Worm (Caenorhabditis elegans) whole organism, L4 larva: ENCODE data around the gene pat-12.

Experiments
- F10B5.3 ChIP-seq: sonication (generic microtip); optimal IDR thresholded peaks from 2 replicates; lab custom pipeline; 2016; ENCODE audit warnings: mild to moderate bottlenecking, missing genetic modification characterization, missing compliant biosample characterization
- F26F4.8 ChIP-seq: fragments of 200-800 bp; sonication (Bioruptor generic); conservative IDR thresholded peaks from 2 replicates; pipeline ENCODE4 v1.3.6; 2022; ENCODE audit warnings: missing genetic modification characterization, missing compliant biosample characterization
- T20F7.1 ChIP-seq: fragments of 200-800 bp; sonication (Bioruptor generic); optimal IDR thresholded peaks from 2 replicates; lab custom pipeline; 2018; ENCODE audit warnings: mild to moderate bottlenecking, missing genetic modification characterization, missing compliant biosample characterization
- Y5F2A.4 ChIP-seq: fragments of 200-800 bp; sonication (Bioruptor generic); optimal IDR thresholded peaks from 2 replicates; lab custom pipeline; 2018; ENCODE audit warnings: mild to moderate bottlenecking, missing genetic modification characterization, missing compliant biosample characterization
- Y75B8A.6 ChIP-seq: fragments of 200-800 bp; sonication (Bioruptor generic); IDR thresholded peaks from 2 replicates; pipeline ENCODE4 v1.3.6; 2022; ENCODE audit warnings: missing genetic modification reagents, missing genetic modification characterization, missing compliant biosample characterization
- ZK546.5 ChIP-seq, 2 experiments: sonication (generic microtip); optimal IDR thresholded peaks; 2 replicates each; lab custom pipeline; 2017; ENCODE audit warnings: missing biosample characterization in 2 of 2, missing genetic modification characterization in 2 of 2
- aly-2 ChIP-seq: sonication (generic microtip); optimal IDR thresholded peaks from 2 replicates; lab custom pipeline; 2018; ENCODE audit warnings: missing biosample characterization, missing genetic modification characterization
- ceh-20 ChIP-seq: fragments of 200-800 bp; sonication (Bioruptor generic); IDR thresholded peaks from 2 replicates; pipeline ENCODE4 v1.3.6; 2022; ENCODE audit warnings: missing genetic modification reagents, missing genetic modification characterization, missing compliant biosample characterization
- ceh-32 ChIP-seq: sonication (generic microtip); optimal IDR thresholded peaks from 2 replicates; lab custom pipeline; 2016; ENCODE audit warnings: mild to moderate bottlenecking, missing genetic modification characterization, missing compliant biosample characterization; ENCODE audit not compliant: poor library complexity
- ceh-62 ChIP-seq: sonication (generic microtip); optimal IDR thresholded peaks from 2 replicates; lab custom pipeline; 2017; ENCODE audit warnings: missing biosample characterization, missing genetic modification characterization
- ces-1 ChIP-seq: fragments of 150-350 bp; sonication (generic microtip); optimal IDR thresholded peaks from 4 replicates; lab custom pipeline; 2014; ENCODE audit warnings: missing biosample characterization, missing genetic modification reagents, missing genetic modification characterization
- ctbp-1 ChIP-seq: fragments of 200-800 bp; sonication (Bioruptor generic); IDR thresholded peaks from 2 replicates; pipeline ENCODE4 v1.3.6; 2022; ENCODE audit warnings: missing genetic modification reagents, missing genetic modification characterization, missing compliant biosample characterization
- daf-19 ChIP-seq: fragments of 200-800 bp; sonication (Bioruptor generic); conservative IDR thresholded peaks from 2 replicates; pipeline ENCODE4 v1.3.6; 2022; ENCODE audit warnings: missing genetic modification characterization, missing compliant biosample characterization
- daf-8 ChIP-seq: fragments of 200-800 bp; sonication (Bioruptor generic); IDR thresholded peaks from 2 replicates; pipeline ENCODE4 v1.3.6; 2022; ENCODE audit warnings: missing genetic modification characterization, missing compliant biosample characterization
- dmd-6 ChIP-seq: fragments of 200-800 bp; sonication (Bioruptor generic); IDR thresholded peaks from 2 replicates; pipeline ENCODE4 v1.3.6; 2022; ENCODE audit warnings: missing genetic modification reagents, missing genetic modification characterization, missing compliant biosample characterization
- dpl-1 ChIP-seq: fragments of 150-350 bp; optimal IDR thresholded peaks from 2 replicates; lab custom pipeline; 2014; ENCODE audit warnings: missing biosample characterization, missing genetic modification reagents, missing genetic modification characterization
- duxl-1 ChIP-seq: sonication (generic microtip); optimal IDR thresholded peaks from 2 replicates; lab custom pipeline; 2016; ENCODE audit warnings: mild to moderate bottlenecking, missing genetic modification characterization, moderate library complexity, missing compliant biosample characterization; ENCODE audit not compliant: poor library complexity
- dve-1 ChIP-seq: sonication (generic microtip); optimal IDR thresholded peaks from 2 replicates; lab custom pipeline; 2017; ENCODE audit warnings: antibody characterized with exemption, mild to moderate bottlenecking, missing genetic modification characterization, missing compliant biosample characterization; ENCODE audit not compliant: insufficient read depth
- egl-27 ChIP-seq: sonication (generic microtip); optimal IDR thresholded peaks from 3 replicates; lab custom pipeline; 2017; ENCODE audit warnings: missing biosample characterization, missing genetic modification reagents, missing genetic modification characterization
- hif-1 ChIP-seq, 2 experiments: sonication (generic microtip); optimal IDR thresholded peaks; 2 replicates each; lab custom pipeline; 2016 to 2017; ENCODE audit warnings: missing compliant biosample characterization in 2 of 2, missing genetic modification characterization in 2 of 2, missing genetic modification reagents in 2 of 2, missing genotype in 2 of 2, mild to moderate bottlenecking in 1 of 2
- hlh-11 ChIP-seq: fragments of 200-800 bp; sonication (Bioruptor generic); optimal IDR thresholded peaks from 2 replicates; lab custom pipeline; 2018; ENCODE audit warnings: mild to moderate bottlenecking, missing genetic modification characterization, missing compliant biosample characterization
- hmg-1.1 ChIP-seq: fragments of 200-800 bp; sonication (Bioruptor generic); IDR thresholded peaks from 2 replicates; pipeline ENCODE4 v1.3.6; 2022; ENCODE audit warnings: missing genetic modification reagents, missing genetic modification characterization, missing compliant biosample characterization
- jun-1 ChIP-seq: fragments of 150-350 bp; optimal IDR thresholded peaks from 2 replicates; lab custom pipeline; 2014; ENCODE audit warnings: missing biosample characterization, missing genetic modification reagents, missing genetic modification characterization
- lim-7 ChIP-seq: fragments of 200-800 bp; sonication (Bioruptor generic); IDR thresholded peaks from 2 replicates; pipeline ENCODE4 v1.3.6; 2022; ENCODE audit warnings: missing genetic modification characterization, missing compliant biosample characterization
- lin-29 ChIP-seq: fragments of 200-800 bp; sonication (Bioruptor generic); IDR thresholded peaks from 2 replicates; pipeline ENCODE4 v1.3.6; 2022; ENCODE audit warnings: missing genetic modification reagents, missing genetic modification characterization, missing compliant biosample characterization
- lin-38 ChIP-seq: fragments of 200-800 bp; sonication (Bioruptor generic); IDR thresholded peaks from 2 replicates; pipeline ENCODE4 v1.3.6; 2022; ENCODE audit warnings: missing genetic modification reagents, missing genetic modification characterization, missing compliant biosample characterization
- lin-39 ChIP-seq: fragments of 150-350 bp; optimal IDR thresholded peaks from 2 replicates; lab custom pipeline; 2014; ENCODE audit warnings: missing biosample characterization, missing genetic modification reagents, missing genetic modification characterization
- mep-1 ChIP-seq: fragments of 150-350 bp; sonication (generic microtip); optimal IDR thresholded peaks from 3 replicates; lab custom pipeline; 2014; ENCODE audit warnings: missing biosample characterization, missing genetic modification characterization
- mxl-2 ChIP-seq: fragments of 200-800 bp; sonication (Bioruptor generic); conservative IDR thresholded peaks from 2 replicates; pipeline ENCODE4 v1.3.6; 2022; ENCODE audit warnings: missing genetic modification reagents, missing genetic modification characterization, missing compliant biosample characterization
- nhr-102 ChIP-seq: sonication (generic microtip); optimal IDR thresholded peaks from 2 replicates; lab custom pipeline; 2016; ENCODE audit warnings: mild to moderate bottlenecking, missing genetic modification characterization, moderate library complexity, missing compliant biosample characterization
- nhr-11 ChIP-seq: fragments of 150-350 bp; optimal IDR thresholded peaks from 2 replicates; lab custom pipeline; 2014; ENCODE audit warnings: missing biosample characterization, missing genetic modification characterization
- nhr-237 ChIP-seq: sonication (generic microtip); optimal IDR thresholded peaks from 2 replicates; lab custom pipeline; 2017; ENCODE audit warnings: missing biosample characterization, missing genetic modification characterization
- nhr-25 ChIP-seq: sonication (generic microtip); optimal IDR thresholded peaks from 2 replicates; lab custom pipeline; 2017; ENCODE audit warnings: missing genetic modification characterization, mild to moderate bottlenecking, missing compliant biosample characterization, antibody characterized with exemption, moderate library complexity, borderline replicate concordance; ENCODE audit not compliant: insufficient read depth
- nhr-28 ChIP-seq: fragments of 150-350 bp; optimal IDR thresholded peaks from 2 replicates; lab custom pipeline; 2014; ENCODE audit warnings: missing biosample characterization, missing genetic modification characterization
- nhr-41 ChIP-seq: fragments of 200-800 bp; sonication (Bioruptor generic); IDR thresholded peaks from 2 replicates; pipeline ENCODE4 v1.3.6; 2022; ENCODE audit warnings: missing genetic modification reagents, missing genetic modification characterization, missing compliant biosample characterization
- nhr-42 ChIP-seq: fragments of 200-800 bp; sonication (Bioruptor generic); IDR thresholded peaks from 2 replicates; pipeline ENCODE4 v1.3.6; 2022; ENCODE audit warnings: missing genetic modification characterization, missing compliant biosample characterization
- nhr-6 ChIP-seq: fragments of 150-350 bp; optimal IDR thresholded peaks from 2 replicates; lab custom pipeline; 2014; ENCODE audit warnings: missing biosample characterization, missing genetic modification characterization
- pha-4 ChIP-seq, 2 experiments: fragments of 150-350 bp in 1 of 2; fragments of 200-800 bp in 1 of 2; sonication (Bioruptor generic) in 1 of 2; IDR thresholded peaks in 1 of 2; optimal IDR thresholded peaks in 1 of 2; 2 replicates each; pipeline versions ENCODE4 v1.3.6 to Lab custom; 2014 to 2022; ENCODE audit warnings: missing genetic modification characterization in 2 of 2, missing genetic modification reagents in 2 of 2, missing biosample characterization in 1 of 2, missing compliant biosample characterization in 1 of 2
- pqm-1 ChIP-seq: sonication (generic microtip); optimal IDR thresholded peaks from 2 replicates; lab custom pipeline; 2017; ENCODE audit warnings: missing biosample characterization, missing genetic modification characterization
- sdz-12 ChIP-seq: fragments of 200-800 bp; sonication (Bioruptor generic); optimal IDR thresholded peaks from 2 replicates; lab custom pipeline; 2018; ENCODE audit warnings: mild to moderate bottlenecking, missing genetic modification characterization, missing compliant biosample characterization
- set-16 ChIP-seq: fragments of 200-800 bp; sonication (Bioruptor generic); IDR thresholded peaks from 2 replicates; pipeline ENCODE4 v1.3.6; 2022; ENCODE audit warnings: missing genetic modification reagents, missing genetic modification characterization, missing compliant biosample characterization
- skn-1 ChIP-seq: fragments of 150-350 bp; optimal IDR thresholded peaks from 2 replicates; lab custom pipeline; 2014; ENCODE audit warnings: missing biosample characterization, missing genetic modification characterization
- snpc-1.2 ChIP-seq: fragments of 200-800 bp; sonication (Bioruptor generic); IDR thresholded peaks from 2 replicates; pipeline ENCODE4 v1.3.6; 2022; ENCODE audit warnings: missing genetic modification reagents, missing genetic modification characterization, missing compliant biosample characterization
- spr-3 ChIP-seq: fragments of 200-800 bp; sonication (Bioruptor generic); optimal IDR thresholded peaks from 2 replicates; lab custom pipeline; 2018; ENCODE audit warnings: mild to moderate bottlenecking, missing genetic modification characterization, missing compliant biosample characterization
- tag-97 ChIP-seq: fragments of 200-800 bp; sonication (Bioruptor generic); IDR thresholded peaks from 2 replicates; pipeline ENCODE4 v1.3.6; 2022; ENCODE audit warnings: missing genetic modification characterization, missing compliant biosample characterization
- tra-1 ChIP-seq: fragments of 200-800 bp; sonication (Bioruptor generic); IDR thresholded peaks from 2 replicates; pipeline ENCODE4 v1.3.6; 2022; ENCODE audit warnings: missing genetic modification reagents, missing genetic modification characterization, missing compliant biosample characterization
- zfp-2 ChIP-seq: sonication (generic microtip); optimal IDR thresholded peaks from 2 replicates; lab custom pipeline; 2016; ENCODE audit warnings: mild to moderate bottlenecking, missing genetic modification characterization, missing compliant biosample characterization
- zfp-3 ChIP-seq: fragments of 200-800 bp; sonication (Bioruptor generic); conservative IDR thresholded peaks from 2 replicates; pipeline ENCODE4 v1.3.6; 2022; ENCODE audit warnings: missing genetic modification reagents, missing genetic modification characterization, missing compliant biosample characterization
- zip-11 ChIP-seq: fragments of 200-800 bp; sonication (Bioruptor generic); IDR thresholded peaks from 2 replicates; pipeline ENCODE4 v1.3.6; 2022; ENCODE audit warnings: missing genetic modification characterization, missing compliant biosample characterization
- ztf-11 ChIP-seq: fragments of 150-350 bp; optimal IDR thresholded peaks from 2 replicates; lab custom pipeline; 2014; ENCODE audit warnings: missing biosample characterization, missing genetic modification characterization
- ztf-7 ChIP-seq: fragments of 150-350 bp; optimal IDR thresholded peaks from 2 replicates; lab custom pipeline; 2014; ENCODE audit warnings: missing biosample characterization, missing genetic modification characterization

Gene pat-12

DNA sequence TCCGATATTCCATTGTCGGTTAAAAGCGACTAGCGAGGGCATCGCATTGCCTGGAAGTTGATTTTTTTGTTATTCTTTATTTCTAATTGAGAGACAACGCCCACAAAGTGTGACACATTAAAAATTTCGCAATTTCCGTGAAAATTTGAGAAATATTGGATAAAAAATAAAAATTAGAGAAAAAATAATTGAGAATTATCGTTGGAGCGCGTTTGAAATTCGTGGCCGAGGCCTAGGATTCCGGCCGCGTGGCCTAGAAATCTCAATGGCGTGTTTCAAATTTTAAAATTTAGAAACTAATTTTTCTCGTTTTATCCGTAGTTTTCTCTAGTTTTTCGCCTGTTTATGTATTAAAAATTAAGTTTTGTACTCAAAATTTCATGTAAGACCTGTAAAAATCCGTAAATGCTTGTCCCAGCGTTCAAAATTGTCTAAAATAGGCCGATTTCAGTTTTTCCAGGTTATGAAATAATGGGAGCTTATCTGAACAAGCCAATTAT, 31.1 kb upstream of the pat-12 start, which contains the start of the genes dagl-2 and ppm-1.G (continued):
- TF ChIP-seq ztf-11 (tag; lab: Kevin White, UChicago) (no peak), zfp-2 (no peak), lin-38 (GFP tag; lab: Robert Waterston, UW) (peak; percentile 94), sdz-12 (no peak), dmd-6 (GFP tag; lab: Robert Waterston, UW) (peak; percentile 48; the same call in 1 of the 2 replicates), lim-7 (GFP tag; lab: Robert Waterston, UW) (no peak), nhr-237 (tag; lab: Kevin White, UChicago) (no peak), ZK546.5 (tag; optimal IDR thresholded peaks at IDR 0.05; lab: Kevin White, UChicago) (no peak), zip-11 (GFP tag; lab: Robert Waterston, UW) (no peak), ces-1 (no peak), nhr-102 (tag; lab: Kevin White, UChicago) (no peak), mxl-2 (no peak), pha-4 (GFP tag; IDR thresholded peaks at IDR 0.05; lab: Robert Waterston, UW) (no peak), pha-4 (tag; optimal IDR thresholded peaks at IDR 0.05; lab: Kevin White, UChicago) (peak; percentile 31), pqm-1 (tag; lab: Kevin White, UChicago) (peak; percentile 9), nhr-6 (tag; lab: Kevin White, UChicago) (peak; percentile 72), jun-1 (no peak), hmg-1.1 (GFP tag; lab: Robert Waterston, UW) (no peak), daf-19 (GFP tag; lab: Robert Waterston, UW) (no peak), tra-1 (GFP tag; lab: Robert Waterston, UW) (no peak), lin-29 (GFP tag; lab: Robert Waterston, UW) (no peak), tag-97 (GFP tag; lab: Robert Waterston, UW) (no peak), ctbp-1 (no peak), ceh-62 (tag; lab: Kevin White, UChicago) (no peak), snpc-1.2 (no peak), nhr-42 (GFP tag; lab: Robert Waterston, UW) (no peak), nhr-28 (peak; percentile 10), duxl-1 (no peak), ztf-7 (tag; lab: Kevin White, UChicago) (no peak), lin-39 (no peak), skn-1 (tag; lab: Kevin White, UChicago) (no peak), nhr-11 (tag; lab: Kevin White, UChicago) (peak; percentile 28), T20F7.1 (no peak), hlh-11 (tag; lab: Kevin White, UChicago) (peak; percentile 19), spr-3 (GFP tag; lab: Kevin White, UChicago) (no peak), Y75B8A.6 (GFP tag; lab: Robert Waterston, UW) (no peak), dpl-1 (GFP tag; lab: Kevin White, UChicago) (peak; percentile 72), F10B5.3 (tag; lab: Kevin White, UChicago) (no peak), zfp-3 (GFP tag; lab: Robert Waterston, UW) (no peak), nhr-25 (no peak), ceh-32 (tag; lab: Kevin White, UChicago) (no peak), aly-2 (tag; lab: Kevin White, UChicago) (no peak), egl-27 (tag; lab: Kevin White, UChicago) (no peak), set-16 (no peak), Y5F2A.4 (GFP tag; lab: Kevin White, UChicago) (no peak), mep-1 (tag; lab: Kevin White, UChicago) (peak; percentile 69), nhr-41 (GFP tag; lab: Robert Waterston, UW) (no peak), ceh-20 (no peak), F26F4.8 (no peak), daf-8 (GFP tag; lab: Robert Waterston, UW) (no peak), dve-1 (peak; percentile 57), hif-1 (tag; optimal IDR thresholded peaks at IDR 0.05; lab: Kevin White, UChicago) (peak in 1 of 2 experiments; percentile 82)
